Fruit fly (Drosophila melanogaster) whole organism, embryonic: ENCODE data around the gene Blos4.

ENCODE experiments used
- Atf3 ChIP-seq: fragments of 200-800 bp; sonication (Bioruptor generic); optimal IDR thresholded peaks from 3 replicates; lab custom pipeline; 2016; ENCODE audit warnings: missing biosample characterization, missing genetic modification characterization
- BtbVII ChIP-seq: fragments of 200-800 bp; sonication (Bioruptor generic); optimal IDR thresholded peaks from 3 replicates; lab custom pipeline; 2017; ENCODE audit warnings: missing biosample characterization, mild to moderate bottlenecking, missing genetic modification characterization
- CG1233 ChIP-seq: fragments of 200-800 bp; sonication (Bioruptor generic); optimal IDR thresholded peaks from 4 replicates; lab custom pipeline; 2018; ENCODE audit warnings: missing biosample characterization, mild to moderate bottlenecking, missing genetic modification characterization
- CG12391 ChIP-seq: fragments of 200-800 bp; sonication (Bioruptor generic); optimal IDR thresholded peaks from 3 replicates; lab custom pipeline; 2018; ENCODE audit warnings: missing biosample characterization, mild to moderate bottlenecking, missing genetic modification characterization, moderate library complexity
- CG15011 ChIP-seq: fragments of 200-800 bp; sonication (Bioruptor generic); optimal IDR thresholded peaks from 3 replicates; lab custom pipeline; 2018; ENCODE audit warnings: missing biosample characterization, mild to moderate bottlenecking, missing genetic modification characterization
- CG15269 ChIP-seq: fragments of 200-800 bp; sonication (Bioruptor generic); optimal IDR thresholded peaks from 2 replicates; lab custom pipeline; 2018; ENCODE audit warnings: missing biosample characterization, mild to moderate bottlenecking, missing genetic modification characterization, moderate library complexity
- CG1603 ChIP-seq: fragments of 200-800 bp; sonication (Bioruptor generic); optimal IDR thresholded peaks from 2 replicates; lab custom pipeline; 2019; ENCODE audit warnings: missing biosample characterization, mild to moderate bottlenecking, missing genetic modification characterization, moderate library complexity
- CG16813 ChIP-seq: fragments of 200-800 bp; sonication (Bioruptor generic); IDR thresholded peaks from 3 replicates; pipeline ENCODE4 v1.3.6; 2022; ENCODE audit warnings: missing biosample characterization, missing genetic modification characterization; ENCODE audit not compliant: partially characterized antibody
- CG17359 ChIP-seq: fragments of 200-800 bp; sonication (Bioruptor generic); optimal IDR thresholded peaks from 3 replicates; lab custom pipeline; 2018; ENCODE audit warnings: missing biosample characterization, mild to moderate bottlenecking, missing genetic modification characterization, moderate library complexity
- CG17361 ChIP-seq: fragments of 200-800 bp; sonication (Bioruptor generic); IDR thresholded peaks from 3 replicates; pipeline ENCODE4 v1.3.6; 2022; ENCODE audit warnings: missing biosample characterization, missing genetic modification characterization
- CG17829 ChIP-seq: fragments of 200-800 bp; optimal IDR thresholded peaks from 2 replicates; lab custom pipeline; 2019; ENCODE audit warnings: missing biosample characterization, mild to moderate bottlenecking, missing genetic modification characterization, moderate library complexity
- CG2678 ChIP-seq: fragments of 200-800 bp; sonication (Bioruptor generic); optimal IDR thresholded peaks from 3 replicates; lab custom pipeline; 2019; ENCODE audit warnings: missing biosample characterization, mild to moderate bottlenecking, missing genetic modification characterization, moderate library complexity
- CG30403 ChIP-seq: fragments of 200-800 bp; sonication (Bioruptor generic); optimal IDR thresholded peaks from 3 replicates; lab custom pipeline; 2016; ENCODE audit warnings: missing biosample characterization, missing genetic modification characterization
- CG3847 ChIP-seq: fragments of 200-800 bp; sonication (Bioruptor generic); IDR thresholded peaks from 2 replicates; pipeline ENCODE4 v1.3.6; 2022; ENCODE audit warnings: missing biosample characterization, missing genetic modification characterization
- CG8924 ChIP-seq: fragments of 200-800 bp; optimal IDR thresholded peaks from 3 replicates; lab custom pipeline; 2019; ENCODE audit warnings: missing biosample characterization, mild to moderate bottlenecking, missing genetic modification characterization, moderate library complexity
- CG9609 ChIP-seq: fragments of 200-800 bp; sonication (Bioruptor generic); optimal IDR thresholded peaks from 3 replicates; lab custom pipeline; 2016; ENCODE audit warnings: missing biosample characterization, missing genetic modification characterization
- Chrac-16 ChIP-seq: fragments of 200-800 bp; sonication (Bioruptor generic); optimal IDR thresholded peaks from 3 replicates; lab custom pipeline; 2016; ENCODE audit warnings: missing biosample characterization, missing genetic modification characterization
- D ChIP-seq, 2 experiments: fragments of 200-800 bp in 1 of 2; fragments of >200 bp in 1 of 2; sonication (Bioruptor generic) in 1 of 2; optimal IDR thresholded peaks; 2 replicates in 1 of 2; 3 replicates in 1 of 2; lab custom pipeline; 2017; ENCODE audit warnings: mild to moderate bottlenecking in 1 of 2, missing biosample characterization in 1 of 2, missing genetic modification characterization in 1 of 2, missing genetic modification reagents in 1 of 2
- Dp ChIP-seq: fragments of 200-800 bp; sonication (Bioruptor generic); optimal IDR thresholded peaks from 2 replicates; lab custom pipeline; 2018; ENCODE audit warnings: missing biosample characterization, mild to moderate bottlenecking, missing genetic modification characterization, moderate library complexity
- MBD-R2 ChIP-seq: fragments of 200-800 bp; sonication (Bioruptor generic); IDR thresholded peaks from 2 replicates; pipeline ENCODE4 v1.3.6; 2022; ENCODE audit warnings: missing biosample characterization, missing genetic modification characterization
- Max ChIP-seq: fragments of 200-800 bp; sonication (Bioruptor generic); optimal IDR thresholded peaks from 2 replicates; lab custom pipeline; 2016; ENCODE audit warnings: missing biosample characterization, mild to moderate bottlenecking, missing genetic modification characterization
- Med ChIP-seq: fragments of 200-800 bp; sonication (Bioruptor generic); peaks from one replicate; lab custom pipeline; 2016; ENCODE audit warnings: missing biosample characterization, missing genetic modification characterization, mild to moderate bottlenecking, inconsistent platforms, moderate library complexity
- NC2α ChIP-seq: fragments of 200-800 bp; sonication (Bioruptor generic); optimal IDR thresholded peaks from 2 replicates; lab custom pipeline; 2016; ENCODE audit warnings: missing biosample characterization, missing genetic modification characterization
- NC2β ChIP-seq: fragments of 200-800 bp; sonication (Bioruptor generic); optimal IDR thresholded peaks from 2 replicates; lab custom pipeline; 2016; ENCODE audit warnings: missing biosample characterization, missing genetic modification characterization
- Pdp1 ChIP-seq, 2 experiments: fragments of 200-800 bp; sonication (Bioruptor generic); optimal IDR thresholded peaks; 3 replicates each; lab custom pipeline; 2016; ENCODE audit warnings: missing biosample characterization in 2 of 2, missing genetic modification characterization in 2 of 2, mild to moderate bottlenecking in 1 of 2, moderate library complexity in 1 of 2
- Ptx1 ChIP-seq: fragments of 200-800 bp; sonication (Bioruptor generic); IDR thresholded peaks from 2 replicates; pipeline ENCODE4 v1.3.6; 2022; ENCODE audit warnings: missing biosample characterization, missing genetic modification characterization
- Sin3A ChIP-seq: fragments of >200 bp; optimal IDR thresholded peaks from 2 replicates; lab custom pipeline; 2018
- Sox102F ChIP-seq: fragments of 200-800 bp; sonication (Bioruptor generic); optimal IDR thresholded peaks from 2 replicates; lab custom pipeline; 2018; ENCODE audit warnings: missing biosample characterization, mild to moderate bottlenecking, missing genetic modification characterization, moderate library complexity
- Stat92E ChIP-seq, 3 experiments: fragments of >200 bp in 2 of 3; fragments of 200-800 bp in 1 of 3; sonication (Bioruptor generic) in 1 of 3; optimal IDR thresholded peaks; 2 replicates each; lab custom pipeline; 2017 to 2019; ENCODE audit warnings: missing biosample characterization in 3 of 3, missing genetic modification characterization in 3 of 3, mild to moderate bottlenecking in 1 of 3, moderate library complexity in 1 of 3
- al ChIP-seq: fragments of 200-800 bp; sonication (Bioruptor generic); IDR thresholded peaks from 2 replicates; pipeline ENCODE4 v1.3.6; 2022; ENCODE audit warnings: missing biosample characterization, missing genetic modification characterization
- bbx ChIP-seq: fragments of 200-800 bp; sonication (Bioruptor generic); IDR thresholded peaks from 2 replicates; pipeline ENCODE4 v1.3.6; 2022; ENCODE audit warnings: missing biosample characterization, missing genetic modification characterization; ENCODE audit not compliant: partially characterized antibody
- chif ChIP-seq, 2 experiments: fragments of 200-800 bp; sonication (Bioruptor generic); optimal IDR thresholded peaks; 3 replicates each; lab custom pipeline; 2016; ENCODE audit warnings: missing biosample characterization in 2 of 2, missing genetic modification characterization in 2 of 2
- chinmo ChIP-seq: fragments of 200-800 bp; sonication (Bioruptor generic); IDR thresholded peaks from 4 replicates; pipeline ENCODE4 v1.3.6; 2022; ENCODE audit warnings: missing biosample characterization, missing genetic modification characterization; ENCODE audit not compliant: partially characterized antibody
- chn ChIP-seq: fragments of 200-800 bp; sonication (Bioruptor generic); optimal IDR thresholded peaks from 2 replicates; lab custom pipeline; 2016; ENCODE audit warnings: missing biosample characterization, missing genetic modification characterization
- corto ChIP-seq: fragments of 200-800 bp; sonication (Bioruptor generic); optimal IDR thresholded peaks from 2 replicates; lab custom pipeline; 2016; ENCODE audit warnings: missing biosample characterization, mild to moderate bottlenecking, missing genetic modification characterization, moderate library complexity
- eve ChIP-seq, 2 experiments: fragments of >200 bp; optimal IDR thresholded peaks; 2 replicates each; lab custom pipeline; 2017; ENCODE audit warnings: missing biosample characterization in 2 of 2, missing genetic modification characterization in 2 of 2
- eyg ChIP-seq: fragments of 200-800 bp; sonication (Bioruptor generic); optimal IDR thresholded peaks from 3 replicates; lab custom pipeline; 2016; ENCODE audit warnings: missing biosample characterization, missing genetic modification characterization
- grau ChIP-seq: fragments of 200-800 bp; optimal IDR thresholded peaks from 3 replicates; lab custom pipeline; 2019; ENCODE audit warnings: missing biosample characterization, mild to moderate bottlenecking, missing genetic modification characterization, moderate library complexity
- jumu ChIP-seq: fragments of 200-800 bp; sonication (Bioruptor generic); optimal IDR thresholded peaks from 3 replicates; lab custom pipeline; 2016; ENCODE audit warnings: missing biosample characterization, missing genetic modification characterization
- otp ChIP-seq: fragments of 200-800 bp; sonication (Bioruptor generic); IDR thresholded peaks from 3 replicates; pipeline ENCODE4, ENCODE4 v1.3.6; 2022; ENCODE audit warnings: missing biosample characterization, missing genetic modification characterization
- pho ChIP-seq: fragments of 200-800 bp; sonication (Bioruptor generic); optimal IDR thresholded peaks from 2 replicates; lab custom pipeline; 2016; ENCODE audit warnings: missing biosample characterization, missing genetic modification characterization
- pita ChIP-seq: fragments of 200-800 bp; sonication (Bioruptor generic); optimal IDR thresholded peaks from 2 replicates; lab custom pipeline; 2017; ENCODE audit warnings: missing biosample characterization, mild to moderate bottlenecking, missing genetic modification characterization
- pnt ChIP-seq: fragments of 200-800 bp; sonication (Bioruptor generic); optimal IDR thresholded peaks from 3 replicates; lab custom pipeline; 2016; ENCODE audit warnings: missing biosample characterization, missing genetic modification characterization
- psq ChIP-seq: fragments of 200-800 bp; sonication (Bioruptor generic); optimal IDR thresholded peaks from 2 replicates; lab custom pipeline; 2017; ENCODE audit warnings: missing biosample characterization, missing genetic modification characterization
- scrt ChIP-seq: fragments of 200-800 bp; sonication (Bioruptor generic); optimal IDR thresholded peaks from 2 replicates; lab custom pipeline; 2018; ENCODE audit warnings: missing biosample characterization, mild to moderate bottlenecking, missing genetic modification characterization, moderate library complexity
- ssp ChIP-seq: fragments of 200-800 bp; sonication (Bioruptor generic); IDR thresholded peaks from 2 replicates; pipeline ENCODE4 v1.3.6; 2022; ENCODE audit warnings: missing biosample characterization, missing genetic modification characterization
- stwl ChIP-seq: fragments of 200-800 bp; sonication (Bioruptor generic); optimal IDR thresholded peaks from 3 replicates; lab custom pipeline; 2018; ENCODE audit warnings: missing biosample characterization, mild to moderate bottlenecking, missing genetic modification characterization, moderate library complexity
- trem ChIP-seq: fragments of 200-800 bp; optimal IDR thresholded peaks from 3 replicates; lab custom pipeline; 2019; ENCODE audit warnings: missing biosample characterization, mild to moderate bottlenecking, missing genetic modification characterization, moderate library complexity
- zen ChIP-seq: fragments of 200-800 bp; sonication (Bioruptor generic); optimal IDR thresholded peaks from 3 replicates; lab custom pipeline; 2018; ENCODE audit warnings: missing biosample characterization, mild to moderate bottlenecking, missing genetic modification characterization, moderate library complexity

Blos4 gene

DNA sequence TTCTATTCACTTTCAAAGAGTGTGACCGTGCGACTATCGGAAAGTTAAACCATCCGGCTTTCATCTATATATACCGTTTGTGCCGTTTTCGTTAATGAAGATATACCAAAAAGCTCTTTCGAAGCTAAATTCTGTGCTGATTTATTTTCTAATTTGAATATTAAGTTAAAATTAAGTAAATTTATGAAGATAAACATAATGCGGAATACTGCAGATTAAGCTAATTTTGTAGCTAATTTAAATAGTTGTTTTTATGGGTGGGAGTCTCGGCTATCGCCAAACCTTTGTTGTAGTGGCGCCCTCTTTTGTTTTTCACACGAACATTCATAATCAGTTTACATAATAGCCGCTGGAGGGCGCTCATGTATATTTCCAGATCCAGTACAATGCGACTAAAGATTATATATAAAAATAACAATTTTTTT, 20.2 kb downstream of the Blos4 start, which contains the start of gene Aps (continued):
- TF ChIP-seq CG30403 (GFP tag; lab: Kevin White, UChicago) (peak; percentile 71), CG16813 (GFP tag; lab: Robert Waterston, UW) (no peak), CG17361 (GFP tag; lab: Robert Waterston, UW) (0 out of 3 replicates have a peak, but pooled peaks have one; percentile 28), CG12391 (tag; lab: Kevin White, UChicago) (peak; percentile 59), scrt (GFP tag; lab: Kevin White, UChicago) (no peak), chif (GFP tag; optimal IDR thresholded peaks at IDR 0.05; lab: Kevin White, UChicago) (peak in 1 of 2 experiments; percentile 68), MBD-R2 (GFP tag; lab: Robert Waterston, UW) (0 out of 2 replicates have a peak, but pooled peaks have one; percentile 25), CG17829 (tag; lab: Kevin White, UChicago) (peak; percentile 70), Ptx1 (GFP tag; lab: Robert Waterston, UW) (peak; percentile 49; the same call in 1 of the 2 replicates), Pdp1 (GFP tag; optimal IDR thresholded peaks at IDR 0.05; lab: Kevin White, UChicago) (peak; percentile 47 to 65), al (GFP tag; lab: Robert Waterston, UW) (0 out of 2 replicates have a peak, but pooled peaks have one; percentile 28), CG15269 (tag; lab: Kevin White, UChicago) (peak; percentile 49), CG15011 (GFP tag; lab: Kevin White, UChicago) (peak; percentile 1), grau (tag; lab: Kevin White, UChicago) (peak; percentile 58), Chrac-16 (GFP tag; lab: Kevin White, UChicago) (peak; percentile 65), NC2α (GFP tag; lab: Kevin White, UChicago) (no peak), D (optimal IDR thresholded peaks at IDR 0.05; lab: Kevin White, UChicago) (no peak), D (GFP tag; optimal IDR thresholded peaks at IDR 0.05; lab: Kevin White, UChicago) (peak; percentile 18), zen (tag; lab: Kevin White, UChicago) (peak; percentile 34), Max (GFP tag; lab: Kevin White, UChicago) (peak; percentile 20), chn (GFP tag; lab: Kevin White, UChicago) (peak; percentile 35), CG1233 (peak; percentile 2), pnt (GFP tag; lab: Kevin White, UChicago) (peak; percentile 15), CG8924 (tag; lab: Kevin White, UChicago) (peak; percentile 5), CG3847 (GFP tag; lab: Robert Waterston, UW) (peak; percentile 52), chinmo (no peak), CG1603 (tag; lab: Kevin White, UChicago) (peak; percentile 29), CG9609 (GFP tag; lab: Kevin White, UChicago) (peak; percentile 12), pita (GFP tag; lab: Kevin White, UChicago) (peak; percentile 81), CG2678 (tag; lab: Kevin White, UChicago) (peak; percentile 29), corto (GFP tag; lab: Kevin White, UChicago) (no peak), otp (GFP tag; lab: Robert Waterston, UW) (peak; percentile 15; the same call in 1 of the 3 replicates), psq (GFP tag; lab: Kevin White, UChicago) (peak; percentile 88), pho (peak; percentile 11), CG17359 (tag; lab: Kevin White, UChicago) (peak; percentile 17), BtbVII (GFP tag; lab: Kevin White, UChicago) (no peak), jumu (peak; percentile 15), eve (GFP tag; optimal IDR thresholded peaks at IDR 0.05; lab: Kevin White, UChicago) (peak in 1 of 2 experiments; percentile 81), Med (GFP tag; lab: Kevin White, UChicago) (peak; percentile 91), eyg (GFP tag; lab: Kevin White, UChicago) (no peak), NC2β (peak; percentile 12), trem (peak; percentile 78), ssp (GFP tag; lab: Robert Waterston, UW) (peak; percentile 28; the same call in 1 of the 2 replicates), Atf3 (GFP tag; lab: Kevin White, UChicago) (no peak), Stat92E (GFP tag; optimal IDR thresholded peaks at IDR 0.05; lab: Kevin White, UChicago) (peak in 1 of 3 experiments; percentile 63), bbx (GFP tag; lab: Robert Waterston, UW) (no peak), Sin3A (lab: Kevin White, UChicago) (peak; percentile 57), Dp (GFP tag; lab: Kevin White, UChicago) (peak; percentile 44), Sox102F (peak; percentile 49), stwl (tag; lab: Kevin White, UChicago) (peak; percentile 66)
